In the genomic region with DNA sequence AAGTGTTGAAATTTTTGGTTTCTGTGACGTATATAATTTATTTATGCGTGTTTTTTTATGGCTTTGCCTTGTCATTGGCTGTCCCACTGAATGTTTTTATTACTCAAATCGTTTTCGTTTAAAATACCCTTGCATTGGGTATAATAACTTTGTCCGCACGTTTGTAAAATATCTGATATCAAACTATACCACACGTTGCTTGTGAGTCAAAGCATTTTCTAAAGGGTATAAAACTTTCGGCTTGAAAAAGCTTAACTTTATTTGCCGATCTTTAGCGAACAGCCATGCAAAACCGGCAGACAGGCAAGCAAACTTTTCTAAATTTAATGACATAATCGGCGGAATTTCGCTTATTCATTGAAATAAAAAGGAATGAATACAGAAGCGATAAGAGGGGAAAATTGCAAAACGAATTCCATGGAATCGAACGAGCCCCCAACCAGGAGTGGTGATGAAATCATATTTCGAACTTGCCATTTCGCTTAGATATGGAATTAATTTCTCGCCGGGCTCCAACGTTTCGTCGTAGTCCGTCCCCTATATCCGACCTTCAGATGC, we compare ENCODE assay signal across 2 fruit fly cellular contexts.
TF ChIP-seq lines count a peak whose summit lies in the region.

No protein-coding gene starts in this region.

TF ChIP-seq in whole organism, embryonic, 481 proteins besides CTCF, POLR2A, EP300 and RAD21 (continued from another document and continues in another):
- TF ChIP-seq br (optimal IDR thresholded peaks at IDR 0.05; lab: Kevin White, UChicago) (no peak), CG9727 (GFP tag; optimal IDR thresholded peaks at IDR 0.05; lab: Kevin White, UChicago) (no peak), CG10274 (GFP tag; optimal IDR thresholded peaks at IDR 0.05; lab: Kevin White, UChicago) (peak; percentile 24), CrebB (tag; optimal IDR thresholded peaks at IDR 0.05; lab: Kevin White, UChicago) (peak; percentile 36), CG3847 (GFP tag; IDR thresholded peaks at IDR 0.05; lab: Robert Waterston, UW) (peak; percentile 34; the same call in 1 of the 2 replicates), CG7928 (GFP tag; optimal IDR thresholded peaks at IDR 0.05; lab: Kevin White, UChicago) (peak; percentile 39), CG14860 (GFP tag; IDR thresholded peaks at IDR 0.05; lab: Robert Waterston, UW; ENCODE audit: partially characterized antibody) (no peak), pnt (GFP tag; optimal IDR thresholded peaks at IDR 0.05; lab: Kevin White, UChicago) (no peak), klu (GFP tag; IDR thresholded peaks at IDR 0.05; lab: Robert Waterston, UW) (no peak), Ets97D (GFP tag; optimal IDR thresholded peaks at IDR 0.05; lab: Kevin White, UChicago) (no peak), Fer1 (GFP tag; optimal IDR thresholded peaks at IDR 0.05; lab: Kevin White, UChicago) (peak; percentile 60), CG13287 (GFP tag; IDR thresholded peaks at IDR 0.05; lab: Robert Waterston, UW; ENCODE audit: partially characterized antibody) (no peak), mirr (GFP tag; optimal IDR thresholded peaks at IDR 0.05; lab: Kevin White, UChicago) (peak; percentile 11), Ravus (GFP tag; IDR thresholded peaks at IDR 0.05; lab: Robert Waterston, UW) (peak; percentile 18), CG1602 (GFP tag; optimal IDR thresholded peaks at IDR 0.05; lab: Kevin White, UChicago) (no peak), en (GFP tag; optimal IDR thresholded peaks at IDR 0.05; lab: Kevin White, UChicago) (no peak), CG1832 (GFP tag; optimal IDR thresholded peaks at IDR 0.05; lab: Kevin White, UChicago) (no peak), CG17359 (tag; optimal IDR thresholded peaks at IDR 0.05; lab: Kevin White, UChicago) (peak; percentile 62), HLHmδ (GFP tag; optimal IDR thresholded peaks at IDR 0.05; lab: Kevin White, UChicago) (no peak), nom (GFP tag; optimal IDR thresholded peaks at IDR 0.05; lab: Kevin White, UChicago) (no peak), CG13296 (GFP tag; optimal IDR thresholded peaks at IDR 0.05; lab: Kevin White, UChicago) (peak; percentile 51), grau (tag; optimal IDR thresholded peaks at IDR 0.05; lab: Kevin White, UChicago) (peak; percentile 65), Ada2b (GFP tag; IDR thresholded peaks at IDR 0.05; lab: Robert Waterston, UW) (peak; percentile 53), HHEX (GFP tag; optimal IDR thresholded peaks at IDR 0.05; lab: Kevin White, UChicago) (peak; percentile 23), Asciz (GFP tag; optimal IDR thresholded peaks at IDR 0.05; lab: Kevin White, UChicago) (peak; percentile 15), CG13894 (tag; optimal IDR thresholded peaks at IDR 0.05; lab: Kevin White, UChicago) (peak; percentile 16), Fer3 (tag; optimal IDR thresholded peaks at IDR 0.05; lab: Kevin White, UChicago) (peak; percentile 73), CG1792 (GFP tag; optimal IDR thresholded peaks at IDR 0.05; lab: Kevin White, UChicago) (peak; percentile 10), CG1529 (GFP tag; optimal IDR thresholded peaks at IDR 0.05; lab: Kevin White, UChicago) (no peak), Xrp1 (GFP tag; IDR thresholded peaks at IDR 0.05; lab: Robert Waterston, UW) (peak; percentile 41; the same call in 1 of the 2 replicates), CG15011 (GFP tag; optimal IDR thresholded peaks at IDR 0.05; lab: Kevin White, UChicago) (peak; percentile 13), Meics (GFP tag; optimal IDR thresholded peaks at IDR 0.05; lab: Kevin White, UChicago) (peak; percentile 69), slbo (GFP tag; IDR thresholded peaks at IDR 0.05; lab: Robert Waterston, UW) (peak; percentile 76), dpn (GFP tag; optimal IDR thresholded peaks at IDR 0.05; lab: Kevin White, UChicago) (peak; percentile 48 to 52), sens-2 (GFP tag; IDR thresholded peaks at IDR 0.05; lab: Robert Waterston, UW) (no peak), CG10654 (GFP tag; optimal IDR thresholded peaks at IDR 0.05; lab: Kevin White, UChicago) (no peak), CG9215 (GFP tag; IDR thresholded peaks at IDR 0.05; lab: Robert Waterston, UW) (peak; percentile 22; the same call in 1 of the 2 replicates), MTF-1 (GFP tag; optimal IDR thresholded peaks at IDR 0.05; lab: Kevin White, UChicago; ENCODE audit: borderline replicate concordance) (no peak), CG17802 (tag; optimal IDR thresholded peaks at IDR 0.05; lab: Kevin White, UChicago) (no peak), CG3281 (GFP tag; optimal IDR thresholded peaks at IDR 0.05; lab: Kevin White, UChicago) (peak; percentile 67), Dbx (GFP tag; IDR thresholded peaks at IDR 0.05; lab: Robert Waterston, UW) (peak; percentile 66; the same call in 2 of the 3 replicates), nerfin-2 (GFP tag; IDR thresholded peaks at IDR 0.05; lab: Robert Waterston, UW; ENCODE audit: partially characterized antibody) (no peak), ATbp (GFP tag; optimal IDR thresholded peaks at IDR 0.05; lab: Kevin White, UChicago) (no peak), CG13624 (GFP tag; optimal IDR thresholded peaks at IDR 0.05; lab: Kevin White, UChicago) (peak; percentile 73), CG33213 (GFP tag; optimal IDR thresholded peaks at IDR 0.05; lab: Kevin White, UChicago) (no peak), row (GFP tag; IDR thresholded peaks at IDR 0.05; lab: Robert Waterston, UW) (peak; percentile 79), hbn (GFP tag; IDR thresholded peaks at IDR 0.05; lab: Robert Waterston, UW; ENCODE audit: partially characterized antibody) (no peak), CG12071 (GFP tag; optimal IDR thresholded peaks at IDR 0.05; lab: Kevin White, UChicago) (peak; percentile 36), sqz (GFP tag; optimal IDR thresholded peaks at IDR 0.05; lab: Kevin White, UChicago) (peak; percentile 47), abd-A (tag; optimal IDR thresholded peaks at IDR 0.05; lab: Kevin White, UChicago) (peak; percentile 75), seq (GFP tag; IDR thresholded peaks at IDR 0.05; lab: Robert Waterston, UW) (peak; percentile 49; the same call in 1 of the 2 replicates), D19B (GFP tag; optimal IDR thresholded peaks at IDR 0.05; lab: Kevin White, UChicago) (peak; percentile 33), Hmx (GFP tag; optimal IDR thresholded peaks at IDR 0.05; lab: Kevin White, UChicago) (no peak), ro (GFP tag; IDR thresholded peaks at IDR 0.05; lab: Robert Waterston, UW) (no peak), ind (GFP tag; optimal IDR thresholded peaks at IDR 0.05; lab: Kevin White, UChicago) (peak; percentile 58), trem (tag; optimal IDR thresholded peaks at IDR 0.05; lab: Kevin White, UChicago) (no peak), her (GFP tag; optimal IDR thresholded peaks at IDR 0.05; lab: Kevin White, UChicago) (peak; percentile 21), pros (GFP tag; optimal IDR thresholded peaks at IDR 0.05; lab: Kevin White, UChicago) (no peak), tin (GFP tag; optimal IDR thresholded peaks at IDR 0.05; lab: Kevin White, UChicago) (peak; percentile 33), Drgx (GFP tag; IDR thresholded peaks at IDR 0.05; lab: Robert Waterston, UW) (no peak), phol (tag; optimal IDR thresholded peaks at IDR 0.05; lab: Kevin White, UChicago) (peak; percentile 27), CG12769 (tag; optimal IDR thresholded peaks at IDR 0.05; lab: Kevin White, UChicago) (peak; percentile 79)

TF ChIP-seq in whole organism, prepupa, 60 proteins besides CTCF, POLR2A, EP300 and RAD21 (continued from another document):
- TF ChIP-seq Ets21C (GFP tag; optimal IDR thresholded peaks at IDR 0.05; lab: Kevin White, UChicago) (peak; percentile 22), Gug (GFP tag; IDR thresholded peaks at IDR 0.05; lab: Robert Waterston, UW) (no peak), svp (GFP tag; lab: Kevin White, UChicago) (peak; percentile 47), Hr38 (GFP tag; optimal IDR thresholded peaks at IDR 0.05; lab: Kevin White, UChicago) (no peak), CG6276 (GFP tag; optimal IDR thresholded peaks at IDR 0.05; lab: Kevin White, UChicago) (no peak), CG8632 (GFP tag; optimal IDR thresholded peaks at IDR 0.05; lab: Kevin White, UChicago) (no peak), eg (GFP tag; IDR thresholded peaks at IDR 0.05; lab: Robert Waterston, UW) (0 out of 3 replicates have a peak, but pooled peaks have one; percentile 30), Eip93F (GFP tag; optimal IDR thresholded peaks at IDR 0.05; lab: Kevin White, UChicago) (no peak), CG4318 (GFP tag; optimal IDR thresholded peaks at IDR 0.05; lab: Kevin White, UChicago) (no peak), CG6854 (GFP tag; optimal IDR thresholded peaks at IDR 0.05; lab: Kevin White, UChicago) (no peak), CG15336 (GFP tag; IDR thresholded peaks at IDR 0.05; lab: Robert Waterston, UW) (0 out of 2 replicates have a peak, but pooled peaks have one; percentile 12), fd59A (GFP tag; optimal IDR thresholded peaks at IDR 0.05; lab: Kevin White, UChicago) (no peak), CG3919 (GFP tag; optimal IDR thresholded peaks at IDR 0.05; lab: Kevin White, UChicago) (peak; percentile 4), fd85E (GFP tag; optimal IDR thresholded peaks at IDR 0.05; lab: Kevin White, UChicago) (no peak), net (GFP tag; optimal IDR thresholded peaks at IDR 0.05; lab: Kevin White, UChicago) (no peak), lz (GFP tag; optimal IDR thresholded peaks at IDR 0.05; lab: Kevin White, UChicago) (peak; percentile 48), vri (GFP tag; optimal IDR thresholded peaks at IDR 0.05; lab: Kevin White, UChicago) (peak; percentile 86), acj6 (GFP tag; optimal IDR thresholded peaks at IDR 0.05; lab: Kevin White, UChicago) (no peak), Eip78C (GFP tag; lab: Kevin White, UChicago) (peak; percentile 69), Eip75B (GFP tag; optimal IDR thresholded peaks at IDR 0.05; lab: Kevin White, UChicago) (no peak), Ets96B (tag; optimal IDR thresholded peaks at IDR 0.05; lab: Kevin White, UChicago) (no peak), CG16779 (tag; optimal IDR thresholded peaks at IDR 0.05; lab: Kevin White, UChicago) (no peak), CG6792 (GFP tag; optimal IDR thresholded peaks at IDR 0.05; lab: Kevin White, UChicago) (no peak), CG6808 (GFP tag; optimal IDR thresholded peaks at IDR 0.05; lab: Kevin White, UChicago) (no peak), CG6163 (GFP tag; IDR thresholded peaks at IDR 0.05; lab: Robert Waterston, UW) (no peak), CG10669 (GFP tag; optimal IDR thresholded peaks at IDR 0.05; lab: Kevin White, UChicago) (no peak), Smox (GFP tag; optimal IDR thresholded peaks at IDR 0.05; lab: Kevin White, UChicago) (no peak), fkh (GFP tag; optimal IDR thresholded peaks at IDR 0.05; lab: Kevin White, UChicago) (no peak), ss (GFP tag; optimal IDR thresholded peaks at IDR 0.05; lab: Kevin White, UChicago) (no peak), dsx (GFP tag; optimal IDR thresholded peaks at IDR 0.05; lab: Kevin White, UChicago; ENCODE audit: poor library complexity, severe bottlenecking) (no peak), CG11902 (GFP tag; optimal IDR thresholded peaks at IDR 0.05; lab: Kevin White, UChicago) (no peak), achi (GFP tag; optimal IDR thresholded peaks at IDR 0.05; lab: Kevin White, UChicago) (no peak), CG32006 (GFP tag; optimal IDR thresholded peaks at IDR 0.05; lab: Kevin White, UChicago) (no peak), Hr4 (GFP tag; optimal IDR thresholded peaks at IDR 0.05; lab: Kevin White, UChicago) (peak; percentile 35), OdsH (GFP tag; optimal IDR thresholded peaks at IDR 0.05; lab: Kevin White, UChicago) (peak; percentile 2), Sox15 (GFP tag; optimal IDR thresholded peaks at IDR 0.05; lab: Kevin White, UChicago) (no peak), CG1621 (tag; optimal IDR thresholded peaks at IDR 0.05; lab: Kevin White, UChicago) (no peak), CG10631 (GFP tag; optimal IDR thresholded peaks at IDR 0.05; lab: Kevin White, UChicago) (no peak), topi (GFP tag; optimal IDR thresholded peaks at IDR 0.05; lab: Kevin White, UChicago) (peak; percentile 41)
